Fruit fly (Drosophila melanogaster) whole organism, embryonic: ENCODE measurements around the gene CG14282.

Source experiments
- Awh ChIP-seq: fragments of 200-800 bp; sonication (Bioruptor generic); IDR thresholded peaks from 2 replicates; pipeline ENCODE4, ENCODE4 v1.3.6; 2022; ENCODE audit warnings: missing biosample characterization, missing genetic modification characterization
- BEAF-32 ChIP-seq: fragments of 200-800 bp; sonication (Bioruptor generic); optimal IDR thresholded peaks from 3 replicates; lab custom pipeline; 2017; ENCODE audit warnings: missing biosample characterization, missing genetic modification characterization, mild to moderate bottlenecking, moderate library complexity, missing genetic modification reagents
- CG10462 ChIP-seq: fragments of 200-800 bp; sonication (Bioruptor generic); optimal IDR thresholded peaks from 2 replicates; lab custom pipeline; 2016; ENCODE audit warnings: missing biosample characterization, missing genetic modification characterization
- CG11696 ChIP-seq: fragments of 200-800 bp; sonication (Bioruptor generic); IDR thresholded peaks from 2 replicates; pipeline ENCODE4 v1.3.6; 2022; ENCODE audit warnings: missing biosample characterization, missing genetic modification characterization
- CG11723 ChIP-seq: fragments of 200-800 bp; sonication (Bioruptor generic); optimal IDR thresholded peaks from 2 replicates; lab custom pipeline; 2017; ENCODE audit warnings: missing biosample characterization, mild to moderate bottlenecking, missing genetic modification characterization
- CG12744 ChIP-seq: fragments of 200-800 bp; sonication (Bioruptor generic); optimal IDR thresholded peaks from 2 replicates; lab custom pipeline; 2016; ENCODE audit warnings: missing biosample characterization, missing genetic modification characterization
- CG14050 ChIP-seq: fragments of 200-800 bp; sonication (Bioruptor generic); IDR thresholded peaks from 3 replicates; pipeline ENCODE4 v1.3.6; 2022; ENCODE audit warnings: missing biosample characterization, missing genetic modification characterization
- CG14710 ChIP-seq: fragments of 200-800 bp; sonication (Bioruptor generic); optimal IDR thresholded peaks from 3 replicates; lab custom pipeline; 2019; ENCODE audit warnings: missing biosample characterization, mild to moderate bottlenecking, missing genetic modification characterization, moderate library complexity
- CG15269 ChIP-seq: fragments of 200-800 bp; sonication (Bioruptor generic); optimal IDR thresholded peaks from 2 replicates; lab custom pipeline; 2018; ENCODE audit warnings: missing biosample characterization, mild to moderate bottlenecking, missing genetic modification characterization, moderate library complexity
- CG16779 ChIP-seq: fragments of 200-800 bp; sonication (Bioruptor generic); IDR thresholded peaks from 2 replicates; pipeline ENCODE4 v1.3.6; 2022; ENCODE audit warnings: missing biosample characterization, missing genetic modification characterization
- CG18764 ChIP-seq: fragments of 200-800 bp; sonication (Bioruptor generic); optimal IDR thresholded peaks from 3 replicates; lab custom pipeline; 2016; ENCODE audit warnings: missing biosample characterization, missing genetic modification characterization
- CG4854 ChIP-seq: fragments of 200-800 bp; sonication (Bioruptor generic); optimal IDR thresholded peaks from 2 replicates; lab custom pipeline; 2016; ENCODE audit warnings: missing biosample characterization, missing genetic modification characterization, inconsistent platforms
- CG6254 ChIP-seq: fragments of 200-800 bp; sonication (Bioruptor generic); optimal IDR thresholded peaks from 3 replicates; lab custom pipeline; 2017; ENCODE audit warnings: mild to moderate bottlenecking, missing biosample characterization, missing genetic modification reagents, missing genetic modification characterization
- CG6854 ChIP-seq: fragments of 200-800 bp; sonication (Bioruptor generic); optimal IDR thresholded peaks from 3 replicates; lab custom pipeline; 2017; ENCODE audit warnings: missing biosample characterization, mild to moderate bottlenecking, missing genetic modification characterization
- CG7372 ChIP-seq: fragments of 200-800 bp; sonication (Bioruptor generic); IDR thresholded peaks from 2 replicates; pipeline ENCODE4 v1.3.6; 2022; ENCODE audit warnings: missing biosample characterization, missing genetic modification characterization
- CG7786 ChIP-seq: fragments of 200-800 bp; sonication (Bioruptor generic); optimal IDR thresholded peaks from 2 replicates; lab custom pipeline; 2016; ENCODE audit warnings: missing biosample characterization, missing genetic modification characterization
- CG9797 ChIP-seq: fragments of 200-800 bp; sonication (Bioruptor generic); optimal IDR thresholded peaks from 3 replicates; lab custom pipeline; 2018; ENCODE audit warnings: missing biosample characterization, mild to moderate bottlenecking, missing genetic modification characterization
- CTCF ChIP-seq: fragments of 200-800 bp; sonication (Bioruptor generic); optimal IDR thresholded peaks from 2 replicates; lab custom pipeline; 2017; ENCODE audit warnings: missing biosample characterization, mild to moderate bottlenecking, missing genetic modification characterization, moderate library complexity
- D19A ChIP-seq: fragments of 200-800 bp; optimal IDR thresholded peaks from 3 replicates; lab custom pipeline; 2019; ENCODE audit warnings: missing biosample characterization, mild to moderate bottlenecking, missing genetic modification characterization, moderate library complexity
- Deaf1 ChIP-seq: fragments of 200-800 bp; optimal IDR thresholded peaks from 3 replicates; lab custom pipeline; 2019; ENCODE audit warnings: missing biosample characterization, mild to moderate bottlenecking, missing genetic modification characterization, moderate library complexity
- Drgx ChIP-seq: fragments of 200-800 bp; sonication (Bioruptor generic); IDR thresholded peaks from 2 replicates; pipeline ENCODE4 v1.3.6; 2022; ENCODE audit warnings: missing biosample characterization, missing genetic modification characterization
- Ets65A ChIP-seq: fragments of 200-800 bp; sonication (Bioruptor generic); peaks from one replicate; lab custom pipeline; 2016; ENCODE audit warnings: missing biosample characterization, missing genetic modification characterization
- Gsc ChIP-seq: fragments of 200-800 bp; sonication (Bioruptor generic); IDR thresholded peaks from 2 replicates; pipeline ENCODE4 v1.3.6; 2022; ENCODE audit warnings: missing biosample characterization, missing genetic modification characterization
- HLH4C ChIP-seq: fragments of 200-800 bp; sonication (Bioruptor generic); IDR thresholded peaks from 3 replicates; pipeline ENCODE4 v1.3.6; 2022; ENCODE audit warnings: missing biosample characterization, missing genetic modification characterization; ENCODE audit not compliant: partially characterized antibody
- Meics ChIP-seq: fragments of 200-800 bp; sonication (Bioruptor generic); optimal IDR thresholded peaks from 2 replicates; lab custom pipeline; 2017; ENCODE audit warnings: missing biosample characterization, mild to moderate bottlenecking, missing genetic modification characterization
- Mrtf ChIP-seq: fragments of 200-800 bp; sonication (Bioruptor generic); IDR thresholded peaks from 3 replicates; pipeline ENCODE4 v1.3.6; 2022; ENCODE audit warnings: missing biosample characterization, missing genetic modification characterization
- NK7.1 ChIP-seq: fragments of 200-800 bp; sonication (Bioruptor generic); optimal IDR thresholded peaks from 3 replicates; lab custom pipeline; 2016; ENCODE audit warnings: missing biosample characterization, missing genetic modification characterization
- Nf-YA ChIP-seq: fragments of 200-800 bp; sonication (Bioruptor generic); IDR thresholded peaks from 2 replicates; pipeline ENCODE4 v1.3.6; 2022; ENCODE audit warnings: missing biosample characterization, missing genetic modification characterization
- Nf-YC ChIP-seq: fragments of 200-800 bp; optimal IDR thresholded peaks from 3 replicates; lab custom pipeline; 2019; ENCODE audit warnings: missing biosample characterization, mild to moderate bottlenecking, missing genetic modification characterization, moderate library complexity
- Ravus ChIP-seq: fragments of 200-800 bp; sonication (Bioruptor generic); IDR thresholded peaks from 2 replicates; pipeline ENCODE4 v1.3.6; 2022; ENCODE audit warnings: missing biosample characterization, missing genetic modification characterization
- Scr ChIP-seq: fragments of 200-800 bp; sonication (Bioruptor generic); IDR thresholded peaks from 2 replicates; pipeline ENCODE4 v1.3.6; 2022; ENCODE audit warnings: missing biosample characterization, missing genetic modification characterization; ENCODE audit not compliant: partially characterized antibody
- Sry-β ChIP-seq: fragments of 200-800 bp; sonication (Bioruptor generic); optimal IDR thresholded peaks from 2 replicates; lab custom pipeline; 2018; ENCODE audit warnings: missing biosample characterization, mild to moderate bottlenecking, missing genetic modification characterization, moderate library complexity
- TFAM ChIP-seq: fragments of 200-800 bp; sonication (Bioruptor generic); optimal IDR thresholded peaks from 2 replicates; lab custom pipeline; 2017; ENCODE audit warnings: missing biosample characterization, missing genetic modification characterization, inconsistent platforms
- ap ChIP-seq: fragments of 200-800 bp; sonication (Bioruptor generic); IDR thresholded peaks from 2 replicates; pipeline ENCODE4 v1.3.6; 2022; ENCODE audit warnings: missing biosample characterization, missing genetic modification characterization
- caup ChIP-seq: fragments of 200-800 bp; sonication (Bioruptor generic); optimal IDR thresholded peaks from 3 replicates; lab custom pipeline; 2017; ENCODE audit warnings: missing biosample characterization, mild to moderate bottlenecking, missing genetic modification characterization, moderate library complexity; ENCODE audit not compliant: severe bottlenecking
- chm ChIP-seq: fragments of 200-800 bp; sonication (Bioruptor generic); IDR thresholded peaks from 2 replicates; pipeline ENCODE4 v1.3.6; 2022; ENCODE audit warnings: missing biosample characterization, missing genetic modification characterization
- crc ChIP-seq: fragments of 200-800 bp; sonication (Bioruptor generic); optimal IDR thresholded peaks from 2 replicates; lab custom pipeline; 2016; ENCODE audit warnings: missing biosample characterization, missing genetic modification characterization
- crp ChIP-seq, 2 experiments: fragments of 200-800 bp; sonication (Bioruptor generic); optimal IDR thresholded peaks; 2 replicates in 1 of 2; 3 replicates in 1 of 2; lab custom pipeline; 2017; ENCODE audit warnings: missing biosample characterization in 2 of 2, missing genetic modification characterization in 2 of 2, mild to moderate bottlenecking in 1 of 2, moderate library complexity in 1 of 2
- esg ChIP-seq: fragments of 200-800 bp; sonication (Bioruptor generic); conservative IDR thresholded peaks from 2 replicates; pipeline ENCODE4 v1.3.6; 2022; ENCODE audit warnings: missing biosample characterization, missing genetic modification characterization
- eyg ChIP-seq: fragments of 200-800 bp; sonication (Bioruptor generic); optimal IDR thresholded peaks from 3 replicates; lab custom pipeline; 2016; ENCODE audit warnings: missing biosample characterization, missing genetic modification characterization
- fru ChIP-seq: fragments of >200 bp; optimal IDR thresholded peaks from 2 replicates; lab custom pipeline; 2017
- hb ChIP-seq: fragments of 200-800 bp; sonication (Bioruptor generic); IDR thresholded peaks from 3 replicates; pipeline ENCODE4 v1.3.6; 2022; ENCODE audit warnings: missing biosample characterization, missing genetic modification characterization; ENCODE audit not compliant: partially characterized antibody
- hbn ChIP-seq: fragments of 200-800 bp; sonication (Bioruptor generic); IDR thresholded peaks from 2 replicates; pipeline ENCODE4 v1.3.6; 2022; ENCODE audit warnings: missing biosample characterization, missing genetic modification characterization; ENCODE audit not compliant: partially characterized antibody
- kah ChIP-seq: fragments of 200-800 bp; sonication (Bioruptor generic); optimal IDR thresholded peaks from 2 replicates; lab custom pipeline; 2018; ENCODE audit warnings: missing biosample characterization, mild to moderate bottlenecking, missing genetic modification characterization
- nerfin-1 ChIP-seq: fragments of 200-800 bp; sonication (Bioruptor generic); optimal IDR thresholded peaks from 3 replicates; lab custom pipeline; 2019; ENCODE audit warnings: missing biosample characterization, mild to moderate bottlenecking, missing genetic modification characterization, moderate library complexity
- pzg ChIP-seq: fragments of 200-800 bp; sonication (Bioruptor generic); optimal IDR thresholded peaks from 3 replicates; lab custom pipeline; 2018; ENCODE audit warnings: missing biosample characterization, mild to moderate bottlenecking, missing genetic modification characterization, moderate library complexity
- sc ChIP-seq, 3 experiments: fragments of >200 bp in 2 of 3; fragments of 200-800 bp in 1 of 3; sonication (Bioruptor generic) in 1 of 3; optimal IDR thresholded peaks; 2 replicates in 2 of 3; 3 replicates in 1 of 3; lab custom pipeline; 2017; ENCODE audit warnings: mild to moderate bottlenecking in 1 of 3, missing biosample characterization in 1 of 3, missing genetic modification characterization in 1 of 3, missing genetic modification reagents in 1 of 3
- sd ChIP-seq: fragments of 200-800 bp; sonication (Bioruptor generic); optimal IDR thresholded peaks from 3 replicates; lab custom pipeline; 2018; ENCODE audit warnings: missing biosample characterization, mild to moderate bottlenecking, missing genetic modification characterization, moderate library complexity
- stwl ChIP-seq: fragments of 200-800 bp; sonication (Bioruptor generic); optimal IDR thresholded peaks from 3 replicates; lab custom pipeline; 2018; ENCODE audit warnings: missing biosample characterization, mild to moderate bottlenecking, missing genetic modification characterization, moderate library complexity
- tna ChIP-seq: fragments of 200-800 bp; sonication (Bioruptor generic); IDR thresholded peaks from 2 replicates; pipeline ENCODE4 v1.3.6; 2022; ENCODE audit warnings: missing biosample characterization, missing genetic modification characterization; ENCODE audit not compliant: partially characterized antibody
- vnd ChIP-seq: fragments of 200-800 bp; sonication (Bioruptor generic); IDR thresholded peaks from 3 replicates; pipeline ENCODE4 v1.3.6; 2022; ENCODE audit warnings: missing biosample characterization, missing genetic modification characterization; ENCODE audit not compliant: partially characterized antibody
- yki ChIP-seq: fragments of >200 bp; optimal IDR thresholded peaks from 3 replicates; lab custom pipeline; 2018

The CG14282 gene

dm6 chr3R:19223369-19223768 is 46.6 kb downstream of the CG14282 start (continued):
- TF ChIP-seq CG14050, result no peak
- no peak for TF ChIP-seq Ravus (GFP tag; lab: Robert Waterston, UW)
- no peak for TF ChIP-seq CG9797 (GFP tag; lab: Kevin White, UChicago)
- no peak for TF ChIP-seq CG6254 (GFP tag; lab: Kevin White, UChicago)
- no peak for TF ChIP-seq Ets65A
- no peak for TF ChIP-seq pzg (GFP tag; lab: Kevin White, UChicago)
- no peak for TF ChIP-seq Scr (GFP tag; lab: Robert Waterston, UW)
- TF ChIP-seq hbn (GFP tag; lab: Robert Waterston, UW), result no peak
- TF ChIP-seq CG11723, result no peak
- TF ChIP-seq Awh (GFP tag; lab: Robert Waterston, UW), result no peak
- TF ChIP-seq Drgx (GFP tag; lab: Robert Waterston, UW), result peak; percentile 16; the same call in 1 of the 2 replicates
- TF ChIP-seq nerfin-1 (tag; lab: Kevin White, UChicago), result no peak
- TF ChIP-seq D19A (tag; lab: Kevin White, UChicago), result no peak
- TF ChIP-seq crp (GFP tag; optimal IDR thresholded peaks at IDR 0.05; lab: Kevin White, UChicago), result no peak
- no peak for TF ChIP-seq CG7786
- no peak for TF ChIP-seq esg (GFP tag; lab: Robert Waterston, UW)
- TF ChIP-seq sc (optimal IDR thresholded peaks at IDR 0.05; lab: Kevin White, UChicago), result no peak
- TF ChIP-seq sc (GFP tag; optimal IDR thresholded peaks at IDR 0.05; lab: Kevin White, UChicago), result no peak
- TF ChIP-seq sd (tag; lab: Kevin White, UChicago), result no peak
- peak; percentile 73 for TF ChIP-seq Nf-YC
- TF ChIP-seq CG16779, result no peak
- no peak for TF ChIP-seq crc
- TF ChIP-seq kah (GFP tag; lab: Kevin White, UChicago), result no peak
- TF ChIP-seq BEAF-32, result no peak
- TF ChIP-seq hb (GFP tag; lab: Robert Waterston, UW), result no peak
- TF ChIP-seq Deaf1 (tag; lab: Kevin White, UChicago), result peak; percentile 75
- no peak for TF ChIP-seq CG10462
- no peak for TF ChIP-seq CG7372 (GFP tag; lab: Robert Waterston, UW)
- TF ChIP-seq Gsc, result no peak
- TF ChIP-seq stwl (tag; lab: Kevin White, UChicago), result no peak
- TF ChIP-seq HLH4C (GFP tag; lab: Robert Waterston, UW), result no peak
- no peak for TF ChIP-seq vnd (GFP tag; lab: Robert Waterston, UW)
- TF ChIP-seq eyg (GFP tag; lab: Kevin White, UChicago), result no peak
- TF ChIP-seq fru (lab: Kevin White, UChicago), result no peak
- no peak for TF ChIP-seq CG4854 (GFP tag; lab: Kevin White, UChicago)
- TF ChIP-seq tna (GFP tag; lab: Robert Waterston, UW), result no peak
- TF ChIP-seq Nf-YA (GFP tag; lab: Robert Waterston, UW), result no peak
- TF ChIP-seq Mrtf (GFP tag; lab: Robert Waterston, UW), result no peak
- no peak; the same call in 1 of the 2 replicates for TF ChIP-seq chm (GFP tag; lab: Robert Waterston, UW)
- TF ChIP-seq CG11696 (GFP tag; lab: Robert Waterston, UW), result no peak
- TF ChIP-seq CTCF (GFP tag; lab: Kevin White, UChicago), result no peak
- TF ChIP-seq CG18764 (GFP tag; lab: Kevin White, UChicago), result no peak
- no peak for TF ChIP-seq CG6854 (GFP tag; lab: Kevin White, UChicago)
- TF ChIP-seq ap, result no peak
- no peak for TF ChIP-seq yki
- no peak for TF ChIP-seq TFAM (GFP tag; lab: Kevin White, UChicago)
- TF ChIP-seq Sry-β, result no peak
- TF ChIP-seq caup (GFP tag; lab: Kevin White, UChicago), result peak; percentile 66
- no peak for TF ChIP-seq NK7.1 (GFP tag; lab: Kevin White, UChicago)
- no peak for TF ChIP-seq CG14710 (tag; lab: Kevin White, UChicago)
- no peak for TF ChIP-seq CG12744 (GFP tag; lab: Kevin White, UChicago)
- no peak for TF ChIP-seq Meics (GFP tag; lab: Kevin White, UChicago)
- peak; percentile 41 for TF ChIP-seq CG15269
